Worm (Caenorhabditis elegans) whole organism, L4 larva: ENCODE data around the gene sdz-18.

Experiments
- Y75B8A.6 ChIP-seq: fragments of 200-800 bp; sonication (Bioruptor generic); IDR thresholded peaks from 2 replicates; pipeline ENCODE4 v1.3.6; 2022; ENCODE audit warnings: missing genetic modification reagents, missing genetic modification characterization, missing compliant biosample characterization
- fkh-10 ChIP-seq: fragments of 150-350 bp; optimal IDR thresholded peaks from 2 replicates; lab custom pipeline; 2014; ENCODE audit warnings: missing biosample characterization, missing genetic modification reagents, missing genetic modification characterization
- mdl-1 ChIP-seq, 2 experiments: fragments of 150-350 bp in 1 of 2; sonication (generic microtip) in 1 of 2; optimal IDR thresholded peaks; 2 replicates each; lab custom pipeline; 2014 to 2017; ENCODE audit warnings: missing biosample characterization in 2 of 2, missing genetic modification characterization in 2 of 2
- nhr-11 ChIP-seq: fragments of 150-350 bp; optimal IDR thresholded peaks from 2 replicates; lab custom pipeline; 2014; ENCODE audit warnings: missing biosample characterization, missing genetic modification characterization
- nhr-48 ChIP-seq: sonication (generic microtip); optimal IDR thresholded peaks from 2 replicates; lab custom pipeline; 2016; ENCODE audit warnings: mild to moderate bottlenecking, missing genetic modification characterization, missing compliant biosample characterization
- pha-4 ChIP-seq, 2 experiments: fragments of 150-350 bp in 1 of 2; fragments of 200-800 bp in 1 of 2; sonication (Bioruptor generic) in 1 of 2; IDR thresholded peaks in 1 of 2; optimal IDR thresholded peaks in 1 of 2; 2 replicates each; pipeline versions ENCODE4 v1.3.6 to Lab custom; 2014 to 2022; ENCODE audit warnings: missing genetic modification characterization in 2 of 2, missing genetic modification reagents in 2 of 2, missing biosample characterization in 1 of 2, missing compliant biosample characterization in 1 of 2

DNA sequence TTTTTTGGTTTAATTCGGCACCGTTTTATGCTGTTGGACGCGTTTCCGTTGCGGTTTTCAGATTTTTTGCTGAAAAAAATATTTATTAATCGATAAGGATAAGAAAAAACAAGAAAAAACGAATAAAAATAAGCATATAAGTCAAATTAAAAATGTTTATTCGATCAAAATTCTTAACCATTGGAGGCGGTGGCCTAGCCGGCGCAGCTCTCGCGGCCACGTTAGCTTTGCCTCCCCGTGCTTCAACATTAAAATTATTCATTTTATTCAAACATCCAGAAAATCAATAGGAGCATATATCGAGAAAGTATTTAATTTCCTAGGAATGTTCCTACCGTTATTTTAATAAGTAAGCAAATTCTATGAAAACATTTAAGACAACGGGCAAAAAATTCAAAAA, 43.4 kb downstream of the sdz-18 start, which contains the start of gene ZC204.14:
- TF ChIP-seq fkh-10 (GFP tag; lab: Kevin White, UChicago) (no peak), pha-4 (GFP tag; IDR thresholded peaks at IDR 0.05; lab: Robert Waterston, UW) (no peak), pha-4 (tag; optimal IDR thresholded peaks at IDR 0.05; lab: Kevin White, UChicago) (no peak), Y75B8A.6 (GFP tag; lab: Robert Waterston, UW) (no peak), nhr-11 (tag; lab: Kevin White, UChicago) (no peak), mdl-1 (tag; optimal IDR thresholded peaks at IDR 0.05; lab: Kevin White, UChicago) (no peak), nhr-48 (tag; lab: Kevin White, UChicago) (no peak)
